Worm (Caenorhabditis elegans) whole organism, young adult: Measurements from ENCODE around the gene R08C7.4.

Experiments
- B0019.2 ChIP-seq: fragments of 200-800 bp; sonication (Bioruptor generic); conservative IDR thresholded peaks from 2 replicates; pipeline ENCODE4 v1.3.6; 2022; ENCODE audit warnings: missing genetic modification reagents, missing genetic modification characterization, missing compliant biosample characterization
- B0035.1 ChIP-seq: sonication (generic microtip); optimal IDR thresholded peaks from 2 replicates; lab custom pipeline; 2016; ENCODE audit warnings: missing genetic modification characterization, mild to moderate bottlenecking, missing compliant biosample characterization, missing genotype, missing genetic modification reagents
- B0336.3 ChIP-seq: fragments of 200-800 bp; sonication (Bioruptor generic); IDR thresholded peaks from 2 replicates; pipeline ENCODE4 v1.3.6; 2022; ENCODE audit warnings: missing genetic modification characterization, missing compliant biosample characterization
- C17E4.6 ChIP-seq: fragments of 200-800 bp; sonication (Bioruptor generic); IDR thresholded peaks from 2 replicates; pipeline ENCODE4 v1.3.6; 2022; ENCODE audit warnings: missing genetic modification reagents, missing genetic modification characterization, missing compliant biosample characterization
- D2030.7 ChIP-seq: fragments of 200-800 bp; sonication (Bioruptor generic); IDR thresholded peaks from 2 replicates; pipeline ENCODE4 v1.3.6; 2022; ENCODE audit warnings: missing genetic modification reagents, missing genetic modification characterization, missing compliant biosample characterization
- F33H1.4 ChIP-seq: fragments of 200-800 bp; sonication (Bioruptor generic); IDR thresholded peaks from 2 replicates; pipeline ENCODE4 v1.3.6; 2022; ENCODE audit warnings: missing genetic modification reagents, missing genetic modification characterization, missing compliant biosample characterization
- F37B4.10 ChIP-seq: fragments of 200-800 bp; sonication (Bioruptor generic); IDR thresholded peaks from 2 replicates; pipeline ENCODE4 v1.3.6; 2022; ENCODE audit warnings: missing genetic modification characterization, missing compliant biosample characterization
- F52B5.7 ChIP-seq: sonication (generic microtip); optimal IDR thresholded peaks from 2 replicates; lab custom pipeline; 2016; ENCODE audit warnings: mild to moderate bottlenecking, missing genetic modification characterization, missing compliant biosample characterization
- Y53F4B.3 ChIP-seq: fragments of 200-800 bp; sonication (Bioruptor generic); IDR thresholded peaks from 2 replicates; pipeline ENCODE4 v1.3.6; 2022; ENCODE audit warnings: missing genetic modification reagents, missing genetic modification characterization, missing compliant biosample characterization
- ZK185.1 ChIP-seq: sonication (generic microtip); optimal IDR thresholded peaks from 2 replicates; lab custom pipeline; 2016; ENCODE audit warnings: mild to moderate bottlenecking, missing genetic modification characterization, missing compliant biosample characterization; ENCODE audit not compliant: poor library complexity, severe bottlenecking
- ama-1 ChIP-seq, 3 experiments: fragments of 150-350 bp in 1 of 3; sonication (generic microtip) in 2 of 3; optimal IDR thresholded peaks; 2 replicates each; lab custom pipeline; 2014 to 2018; ENCODE audit warnings: missing biosample characterization in 2 of 3, missing genetic modification characterization in 2 of 3, missing genetic modification reagents in 2 of 3
- atf-7 ChIP-seq: sonication (generic microtip); optimal IDR thresholded peaks from 2 replicates; lab custom pipeline; 2017; ENCODE audit warnings: mild to moderate bottlenecking, missing genetic modification characterization, missing compliant biosample characterization
- attf-3 ChIP-seq: fragments of 200-800 bp; sonication (Bioruptor generic); conservative IDR thresholded peaks from 2 replicates; pipeline ENCODE4 v1.3.6; 2022; ENCODE audit warnings: missing genetic modification reagents, missing genetic modification characterization, missing compliant biosample characterization
- attf-5 ChIP-seq: fragments of 200-800 bp; sonication (Bioruptor generic); optimal IDR thresholded peaks from 2 replicates; lab custom pipeline; 2018; ENCODE audit warnings: mild to moderate bottlenecking, missing genetic modification characterization, missing compliant biosample characterization
- ccch-3 ChIP-seq: fragments of 200-800 bp; sonication (Bioruptor generic); optimal IDR thresholded peaks from 2 replicates; lab custom pipeline; 2018; ENCODE audit warnings: mild to moderate bottlenecking, missing genetic modification characterization, missing compliant biosample characterization
- cebp-1 ChIP-seq, 2 experiments: fragments of 200-800 bp in 1 of 2; sonication (Bioruptor generic) in 1 of 2; sonication (generic microtip) in 1 of 2; IDR thresholded peaks in 1 of 2; optimal IDR thresholded peaks in 1 of 2; 2 replicates each; pipeline versions ENCODE4 v1.3.6 to Lab custom; 2017 to 2022; ENCODE audit warnings: missing compliant biosample characterization in 2 of 2, missing genetic modification characterization in 2 of 2, mild to moderate bottlenecking in 1 of 2, missing genetic modification reagents in 1 of 2, moderate library complexity in 1 of 2
- ceh-100 ChIP-seq: fragments of 200-800 bp; sonication (Bioruptor generic); IDR thresholded peaks from 2 replicates; pipeline ENCODE4 v1.3.6; 2022; ENCODE audit warnings: missing genetic modification reagents, missing genetic modification characterization, missing compliant biosample characterization
- ceh-40 ChIP-seq: fragments of 200-800 bp; sonication (Bioruptor generic); IDR thresholded peaks from 2 replicates; pipeline ENCODE4 v1.3.6; 2022; ENCODE audit warnings: missing genetic modification characterization, missing compliant biosample characterization
- ceh-58 ChIP-seq: fragments of 200-800 bp; sonication (Bioruptor generic); IDR thresholded peaks from 2 replicates; pipeline ENCODE4 v1.3.6; 2022; ENCODE audit warnings: missing genetic modification characterization, missing compliant biosample characterization
- die-1 ChIP-seq: sonication (generic microtip); optimal IDR thresholded peaks from 2 replicates; lab custom pipeline; 2016; ENCODE audit warnings: missing genotype, mild to moderate bottlenecking, missing genetic modification characterization, missing compliant biosample characterization
- dpff-1 ChIP-seq: sonication (generic microtip); optimal IDR thresholded peaks from 2 replicates; lab custom pipeline; 2017; ENCODE audit warnings: mild to moderate bottlenecking, missing genetic modification characterization, missing compliant biosample characterization
- egl-18 ChIP-seq: fragments of 200-800 bp; sonication (Bioruptor generic); IDR thresholded peaks from 2 replicates; pipeline ENCODE4 v1.3.6; 2022; ENCODE audit warnings: missing genetic modification reagents, missing genetic modification characterization, missing compliant biosample characterization
- egl-44 ChIP-seq: fragments of 200-800 bp; sonication (Bioruptor generic); IDR thresholded peaks from 2 replicates; pipeline ENCODE4 v1.3.6; 2022; ENCODE audit warnings: missing genetic modification reagents, missing genetic modification characterization, missing compliant biosample characterization
- fkh-3 ChIP-seq: sonication (generic microtip); optimal IDR thresholded peaks from 2 replicates; lab custom pipeline; 2016; ENCODE audit warnings: mild to moderate bottlenecking, missing genetic modification characterization, missing compliant biosample characterization
- hmg-1.2 ChIP-seq: fragments of 200-800 bp; sonication (Bioruptor generic); IDR thresholded peaks from 2 replicates; pipeline ENCODE4 v1.3.6; 2022; ENCODE audit warnings: missing genetic modification reagents, missing genetic modification characterization, missing compliant biosample characterization
- hrde-1 ChIP-seq: sonication (generic microtip); optimal IDR thresholded peaks from 2 replicates; lab custom pipeline; 2016; ENCODE audit warnings: missing genetic modification characterization, mild to moderate bottlenecking, missing compliant biosample characterization, moderate library complexity, missing genotype, missing genetic modification reagents, borderline replicate concordance
- lin-26 ChIP-seq: fragments of 200-800 bp; sonication (Bioruptor generic); IDR thresholded peaks from 2 replicates; pipeline ENCODE4 v1.3.6; 2022; ENCODE audit warnings: missing genetic modification reagents, missing genetic modification characterization, missing compliant biosample characterization
- lin-40 ChIP-seq: sonication (generic microtip); optimal IDR thresholded peaks from 2 replicates; lab custom pipeline; 2016; ENCODE audit warnings: missing genetic modification characterization, mild to moderate bottlenecking, missing compliant biosample characterization, missing genotype, missing genetic modification reagents
- lsl-1 ChIP-seq: fragments of 200-800 bp; sonication (Bioruptor generic); optimal IDR thresholded peaks from 2 replicates; lab custom pipeline; 2018; ENCODE audit warnings: mild to moderate bottlenecking, missing genetic modification characterization, moderate library complexity, missing compliant biosample characterization
- lsy-27 ChIP-seq: sonication (generic microtip); optimal IDR thresholded peaks from 2 replicates; lab custom pipeline; 2017; ENCODE audit warnings: missing genetic modification characterization, mild to moderate bottlenecking, missing compliant biosample characterization, antibody characterized with exemption, missing genotype, borderline replicate concordance; ENCODE audit not compliant: insufficient read depth
- madf-10 ChIP-seq: sonication (generic microtip); optimal IDR thresholded peaks from 2 replicates; lab custom pipeline; 2016; ENCODE audit warnings: mild to moderate bottlenecking, missing genetic modification characterization, missing compliant biosample characterization
- mcd-1 ChIP-seq: fragments of 200-800 bp; sonication (Bioruptor generic); IDR thresholded peaks from 2 replicates; pipeline ENCODE4 v1.3.6; 2022; ENCODE audit warnings: missing genetic modification reagents, missing genetic modification characterization, missing compliant biosample characterization
- nfya-1 ChIP-seq: sonication (generic microtip); optimal IDR thresholded peaks from 2 replicates; lab custom pipeline; 2017; ENCODE audit warnings: antibody characterized with exemption, missing compliant biosample characterization, missing genetic modification characterization, borderline replicate concordance; ENCODE audit not compliant: insufficient read depth
- nfyb-1 ChIP-seq: fragments of 200-800 bp; sonication (Bioruptor generic); IDR thresholded peaks from 2 replicates; pipeline ENCODE4 v1.3.6; 2022; ENCODE audit warnings: missing genetic modification reagents, missing genetic modification characterization, missing compliant biosample characterization
- nhr-80 ChIP-seq: sonication (generic microtip); optimal IDR thresholded peaks from 2 replicates; lab custom pipeline; 2016; ENCODE audit warnings: missing genetic modification characterization, missing compliant biosample characterization
- nhr-90 ChIP-seq: sonication (generic microtip); optimal IDR thresholded peaks from 2 replicates; lab custom pipeline; 2016; ENCODE audit warnings: missing genotype, mild to moderate bottlenecking, missing genetic modification characterization, missing compliant biosample characterization
- pha-4 ChIP-seq: fragments of 150-350 bp; sonication (generic microtip); optimal IDR thresholded peaks from 2 replicates; lab custom pipeline; 2014; ENCODE audit warnings: missing biosample characterization, missing genetic modification reagents, missing genetic modification characterization
- rcor-1 ChIP-seq: fragments of 200-800 bp; sonication (Bioruptor generic); IDR thresholded peaks from 2 replicates; pipeline ENCODE4 v1.3.6; 2022; ENCODE audit warnings: missing genetic modification reagents, missing genetic modification characterization, missing compliant biosample characterization
- rec-8 ChIP-seq, 2 experiments: sonication (generic microtip); optimal IDR thresholded peaks; 2 replicates each; lab custom pipeline; 2016; ENCODE audit warnings: mild to moderate bottlenecking in 2 of 2, missing genetic modification characterization in 2 of 2, missing genetic modification reagents in 2 of 2, missing genotype in 2 of 2, missing biosample characterization in 1 of 2, missing compliant biosample characterization in 1 of 2, moderate library complexity in 1 of 2
- repo-1 ChIP-seq: sonication (generic microtip); optimal IDR thresholded peaks from 2 replicates; lab custom pipeline; 2017; ENCODE audit warnings: mild to moderate bottlenecking, missing genetic modification characterization, missing compliant biosample characterization
- tbp1 ChIP-seq: fragments of 200-800 bp; sonication (Bioruptor generic); optimal IDR thresholded peaks from 2 replicates; lab custom pipeline; 2018; ENCODE audit warnings: mild to moderate bottlenecking, missing genetic modification characterization, missing compliant biosample characterization
- xnd-1 ChIP-seq: sonication (generic microtip); optimal IDR thresholded peaks from 2 replicates; lab custom pipeline; 2016; ENCODE audit warnings: missing genotype, missing genetic modification reagents, missing genetic modification characterization, missing compliant biosample characterization
- ztf-18 ChIP-seq: sonication (generic microtip); optimal IDR thresholded peaks from 2 replicates; lab custom pipeline; 2016; ENCODE audit warnings: missing genotype, mild to moderate bottlenecking, missing genetic modification characterization, missing compliant biosample characterization
- ztf-22 ChIP-seq: fragments of 200-800 bp; sonication (Bioruptor generic); optimal IDR thresholded peaks from 2 replicates; lab custom pipeline; 2018; ENCODE audit warnings: mild to moderate bottlenecking, missing genetic modification characterization, moderate library complexity, missing compliant biosample characterization
- ztf-3 ChIP-seq: fragments of 200-800 bp; sonication (Bioruptor generic); optimal IDR thresholded peaks from 2 replicates; lab custom pipeline; 2018; ENCODE audit warnings: mild to moderate bottlenecking, missing genetic modification characterization, missing compliant biosample characterization
- ztf-6 ChIP-seq: fragments of 200-800 bp; sonication (Bioruptor generic); IDR thresholded peaks from 2 replicates; pipeline ENCODE4 v1.3.6; 2022; ENCODE audit warnings: missing genetic modification reagents, missing genetic modification characterization, missing compliant biosample characterization

The R08C7.4 gene

ce11 chrIV:4449843-4450242 lies 15.0 kb downstream of the R08C7.4 start (continued):
- TF ChIP-seq ceh-58 (GFP tag; lab: Robert Waterston, UW), result 0 out of 2 replicates have a peak, but pooled peaks have one; percentile 41
- peak; percentile 80 for TF ChIP-seq nhr-80
- TF ChIP-seq D2030.7, result peak; percentile 35; the same call in 1 of the 2 replicates
- 0 out of 2 replicates have a peak, but pooled peaks have one; percentile 27 for TF ChIP-seq ceh-100 (GFP tag; lab: Robert Waterston, UW)
- no peak for TF ChIP-seq ceh-40 (GFP tag; lab: Robert Waterston, UW)
- peak; percentile 43 for TF ChIP-seq tbp1 (GFP tag; lab: Kevin White, UChicago)
- peak; percentile 18 for TF ChIP-seq die-1
- TF ChIP-seq F52B5.7 (tag; lab: Kevin White, UChicago), result peak; percentile 52
- TF ChIP-seq C17E4.6 (GFP tag; lab: Robert Waterston, UW), result 0 out of 2 replicates have a peak, but pooled peaks have one; percentile 16
- TF ChIP-seq ztf-22 (GFP tag; lab: Kevin White, UChicago), result no peak
- peak; percentile 30 for TF ChIP-seq B0035.1 (tag; lab: Kevin White, UChicago)
- TF ChIP-seq nfyb-1 (GFP tag; lab: Robert Waterston, UW), result peak; percentile 82
- peak; percentile 39; the same call in 1 of the 2 replicates for TF ChIP-seq rcor-1 (GFP tag; lab: Robert Waterston, UW)
- TF ChIP-seq hmg-1.2, result peak; percentile 33; the same call in 1 of the 2 replicates
- no peak for TF ChIP-seq egl-18 (GFP tag; lab: Robert Waterston, UW)
- TF ChIP-seq madf-10, result peak; percentile 64
- TF ChIP-seq attf-5 (GFP tag; lab: Kevin White, UChicago), result peak; percentile 42
- peak; percentile 47 for TF ChIP-seq nhr-90 (tag; lab: Kevin White, UChicago)
- no peak for TF ChIP-seq ztf-6 (GFP tag; lab: Robert Waterston, UW)
- TF ChIP-seq fkh-3 (tag; lab: Kevin White, UChicago), result peak; percentile 6
- TF ChIP-seq lsl-1 (GFP tag; lab: Kevin White, UChicago), result no peak
- TF ChIP-seq lsy-27 (tag; lab: Kevin White, UChicago), result no peak
- TF ChIP-seq lin-26 (GFP tag; lab: Robert Waterston, UW), result peak; percentile 58; the same call in 1 of the 2 replicates
- peak; percentile 51 for TF ChIP-seq hrde-1
- peak; percentile 39 for TF ChIP-seq F33H1.4 (GFP tag; lab: Robert Waterston, UW)
- TF ChIP-seq xnd-1 (tag; lab: Kevin White, UChicago), result peak; percentile 2
- peak; percentile 75 for TF ChIP-seq repo-1 (tag; lab: Kevin White, UChicago)
- TF ChIP-seq cebp-1 (GFP tag; IDR thresholded peaks at IDR 0.05; lab: Robert Waterston, UW), result no peak
- TF ChIP-seq cebp-1 (tag; optimal IDR thresholded peaks at IDR 0.05; lab: Kevin White, UChicago), result peak; percentile 56
- TF ChIP-seq ccch-3, result no peak
- TF ChIP-seq egl-44 (GFP tag; lab: Robert Waterston, UW), result 0 out of 2 replicates have a peak, but pooled peaks have one; percentile 24
- TF ChIP-seq attf-3 (GFP tag; lab: Robert Waterston, UW), result 0 out of 2 replicates have a peak, but pooled peaks have one; percentile 9
- TF ChIP-seq ZK185.1 (tag; lab: Kevin White, UChicago), result peak; percentile 72
- peak; percentile 7 for TF ChIP-seq dpff-1 (tag; lab: Kevin White, UChicago)
- TF ChIP-seq rec-8 (tag; optimal IDR thresholded peaks at IDR 0.05; lab: Kevin White, UChicago), result peak; percentile 19 to 23
- TF ChIP-seq B0019.2 (GFP tag; lab: Robert Waterston, UW), result no peak
- peak; percentile 49 for TF ChIP-seq atf-7 (tag; lab: Kevin White, UChicago)
- no peak for TF ChIP-seq ztf-3
- no peak for TF ChIP-seq pha-4 (tag; lab: Kevin White, UChicago)
- TF ChIP-seq mcd-1, result peak; percentile 38; the same call in 1 of the 2 replicates
- TF ChIP-seq B0336.3 (GFP tag; lab: Robert Waterston, UW), result peak; percentile 72
- TF ChIP-seq Y53F4B.3, result no peak
- TF ChIP-seq F37B4.10, result no peak
- peak; percentile 40 for TF ChIP-seq ztf-18 (tag; lab: Kevin White, UChicago)
- peak; percentile 52 for TF ChIP-seq lin-40 (tag; lab: Kevin White, UChicago)
- TF ChIP-seq nfya-1 (tag; lab: Kevin White, UChicago), result no peak
- TF ChIP-seq ama-1 (optimal IDR thresholded peaks at IDR 0.05; lab: Kevin White, UChicago), result peak; percentile 49
- no peak for TF ChIP-seq ama-1 (GFP tag; optimal IDR thresholded peaks at IDR 0.05; lab: Kevin White, UChicago)
